Worm (Caenorhabditis elegans): ENCODE data around the gene spt-5.

DNA sequence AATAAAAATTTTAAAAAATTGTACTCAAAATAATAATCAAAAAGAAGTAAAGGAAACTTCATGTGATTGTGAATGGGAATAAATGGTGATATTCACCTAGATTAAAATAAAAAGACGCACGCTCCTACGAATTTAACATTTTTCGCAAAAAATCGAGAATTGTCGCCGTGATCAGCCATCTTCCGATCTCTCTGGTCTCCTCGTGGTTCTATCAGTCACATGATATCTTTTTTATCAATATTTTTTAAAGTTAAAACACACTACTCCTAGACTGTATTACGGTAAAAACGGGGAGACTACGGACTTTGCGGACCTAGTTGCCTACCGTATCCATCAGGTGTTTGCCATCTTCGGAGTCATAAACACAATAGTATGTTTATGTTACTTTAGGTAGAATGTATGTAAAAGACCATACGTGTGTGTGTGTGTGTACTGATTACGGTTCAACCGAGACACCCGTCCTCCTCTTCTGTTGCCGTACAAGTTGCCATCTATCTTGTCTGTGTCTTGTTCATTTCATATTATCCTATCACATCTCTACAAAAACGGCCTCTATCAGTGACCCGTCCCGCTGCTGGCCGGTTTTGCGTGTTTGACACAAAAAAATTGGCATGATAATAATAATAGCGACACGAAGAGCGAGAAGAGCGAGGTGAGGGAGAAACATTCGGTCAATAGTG is 4.6 kb upstream of the spt-5 start, which contains the start of gene T12G3.2:
- TF ChIP-seq nhr-76 (tag; optimal IDR thresholded peaks at IDR 0.05) (no peak), ces-1 (GFP tag; optimal IDR thresholded peaks at IDR 0.05) (no peak), nhr-28 (tag; optimal IDR thresholded peaks at IDR 0.05) (no peak), lsy-2 (tag; optimal IDR thresholded peaks at IDR 0.05) (no peak), ztf-11 (tag; optimal IDR thresholded peaks at IDR 0.05) (no peak), unc-62 (GFP tag; optimal IDR thresholded peaks at IDR 0.05) (no peak), sptf-1 (tag; optimal IDR thresholded peaks at IDR 0.05) (no peak), ceh-43 (GFP tag; optimal IDR thresholded peaks at IDR 0.05) (no peak)
